Fruit fly (Drosophila melanogaster) whole organism, embryonic: ENCODE results near the gene CG17959.
A peak's percentile ranks its signal among the peaks of the same experiment; 100 is the strongest.

Experiments used
- CG10209 ChIP-seq: fragments of 200-800 bp; sonication (Bioruptor generic); optimal IDR thresholded peaks from 3 replicates; lab custom pipeline; 2017; ENCODE audit warnings: missing biosample characterization, mild to moderate bottlenecking, missing genetic modification characterization, missing genetic modification reagents
- CG11247 ChIP-seq: fragments of 200-800 bp; sonication (Bioruptor generic); IDR thresholded peaks from 2 replicates; pipeline ENCODE4 v1.3.6; 2022; ENCODE audit warnings: missing biosample characterization, missing genetic modification characterization
- CG11504 ChIP-seq: fragments of 200-800 bp; sonication (Bioruptor generic); optimal IDR thresholded peaks from 3 replicates; lab custom pipeline; 2019; ENCODE audit warnings: missing biosample characterization, mild to moderate bottlenecking, missing genetic modification characterization, moderate library complexity
- CG13287 ChIP-seq: fragments of 200-800 bp; sonication (Bioruptor generic); IDR thresholded peaks from 2 replicates; pipeline ENCODE4 v1.3.6; 2022; ENCODE audit warnings: missing biosample characterization, missing genetic modification characterization; ENCODE audit not compliant: partially characterized antibody
- CG13624 ChIP-seq: fragments of 200-800 bp; sonication (Bioruptor generic); optimal IDR thresholded peaks from 2 replicates; lab custom pipeline; 2016; ENCODE audit warnings: missing biosample characterization, missing genetic modification characterization
- CG14965 ChIP-seq: fragments of 200-800 bp; sonication (Bioruptor generic); optimal IDR thresholded peaks from 2 replicates; lab custom pipeline; 2016; ENCODE audit warnings: missing biosample characterization, missing genetic modification characterization, borderline replicate concordance
- CG15073 ChIP-seq: fragments of 200-800 bp; sonication (Bioruptor generic); optimal IDR thresholded peaks from 2 replicates; lab custom pipeline; 2016; ENCODE audit warnings: missing biosample characterization, missing genetic modification characterization
- CG15269 ChIP-seq: fragments of 200-800 bp; sonication (Bioruptor generic); optimal IDR thresholded peaks from 2 replicates; lab custom pipeline; 2018; ENCODE audit warnings: missing biosample characterization, mild to moderate bottlenecking, missing genetic modification characterization, moderate library complexity
- CG16863 ChIP-seq: fragments of 200-800 bp; sonication (Bioruptor generic); optimal IDR thresholded peaks from 3 replicates; lab custom pipeline; 2016; ENCODE audit warnings: missing biosample characterization, missing genetic modification characterization
- CG2678 ChIP-seq: fragments of 200-800 bp; sonication (Bioruptor generic); optimal IDR thresholded peaks from 3 replicates; lab custom pipeline; 2019; ENCODE audit warnings: missing biosample characterization, mild to moderate bottlenecking, missing genetic modification characterization, moderate library complexity
- CG31388 ChIP-seq: fragments of 200-800 bp; sonication (Bioruptor generic); optimal IDR thresholded peaks from 2 replicates; lab custom pipeline; 2016; ENCODE audit warnings: missing biosample characterization, missing genetic modification characterization
- CG33213 ChIP-seq: fragments of 200-800 bp; sonication (Bioruptor generic); optimal IDR thresholded peaks from 3 replicates; lab custom pipeline; 2016; ENCODE audit warnings: missing biosample characterization, missing genetic modification characterization
- CG3726 ChIP-seq: fragments of 200-800 bp; sonication (Bioruptor generic); IDR thresholded peaks from 3 replicates; pipeline ENCODE4, ENCODE4 v1.3.6; 2022; ENCODE audit warnings: missing biosample characterization, missing genetic modification characterization
- CG3838 ChIP-seq: fragments of 200-800 bp; sonication (Bioruptor generic); optimal IDR thresholded peaks from 3 replicates; lab custom pipeline; 2016; ENCODE audit warnings: missing biosample characterization, missing genetic modification characterization
- CG4360 ChIP-seq: fragments of 200-800 bp; sonication (Bioruptor generic); IDR thresholded peaks from 2 replicates; pipeline ENCODE4 v1.3.6; 2022; ENCODE audit warnings: missing biosample characterization, missing genetic modification characterization
- CG4730 ChIP-seq: fragments of 200-800 bp; sonication (Bioruptor generic); IDR thresholded peaks from 2 replicates; pipeline ENCODE4 v1.3.6; 2022; ENCODE audit warnings: missing biosample characterization, missing genetic modification characterization
- CG5180 ChIP-seq: fragments of 200-800 bp; sonication (Bioruptor generic); optimal IDR thresholded peaks from 3 replicates; lab custom pipeline; 2017; ENCODE audit warnings: missing biosample characterization, missing genetic modification characterization, mild to moderate bottlenecking, moderate library complexity, missing genetic modification reagents
- CG7928 ChIP-seq: fragments of 200-800 bp; sonication (Bioruptor generic); optimal IDR thresholded peaks from 2 replicates; lab custom pipeline; 2017; ENCODE audit warnings: missing biosample characterization, mild to moderate bottlenecking, missing genetic modification characterization
- CG9215 ChIP-seq: fragments of 200-800 bp; sonication (Bioruptor generic); IDR thresholded peaks from 2 replicates; pipeline ENCODE4 v1.3.6; 2022; ENCODE audit warnings: missing biosample characterization, missing genetic modification characterization
- CG9876 ChIP-seq: fragments of 200-800 bp; sonication (Bioruptor generic); optimal IDR thresholded peaks from 2 replicates; lab custom pipeline; 2016; ENCODE audit warnings: missing biosample characterization, missing genetic modification characterization
- Dad ChIP-seq: fragments of 200-800 bp; sonication (Bioruptor generic); optimal IDR thresholded peaks from 3 replicates; lab custom pipeline; 2016; ENCODE audit warnings: missing biosample characterization, missing genetic modification characterization
- Deaf1 ChIP-seq: fragments of 200-800 bp; optimal IDR thresholded peaks from 3 replicates; lab custom pipeline; 2019; ENCODE audit warnings: missing biosample characterization, mild to moderate bottlenecking, missing genetic modification characterization, moderate library complexity
- Dip2 ChIP-seq: fragments of 200-800 bp; sonication (Bioruptor generic); IDR thresholded peaks from 2 replicates; pipeline ENCODE4 v1.3.6; 2022; ENCODE audit warnings: missing biosample characterization, missing genetic modification characterization
- Ets65A ChIP-seq: fragments of 200-800 bp; sonication (Bioruptor generic); peaks from one replicate; lab custom pipeline; 2016; ENCODE audit warnings: missing biosample characterization, missing genetic modification characterization
- Fer1 ChIP-seq: fragments of 200-800 bp; sonication (Bioruptor generic); optimal IDR thresholded peaks from 2 replicates; lab custom pipeline; 2017; ENCODE audit warnings: missing biosample characterization, mild to moderate bottlenecking, missing genetic modification characterization
- HLH4C ChIP-seq: fragments of 200-800 bp; sonication (Bioruptor generic); IDR thresholded peaks from 3 replicates; pipeline ENCODE4 v1.3.6; 2022; ENCODE audit warnings: missing biosample characterization, missing genetic modification characterization; ENCODE audit not compliant: partially characterized antibody
- Hmr ChIP-seq: fragments of 200-800 bp; sonication (Bioruptor generic); optimal IDR thresholded peaks from 3 replicates; lab custom pipeline; 2017; ENCODE audit warnings: mild to moderate bottlenecking, missing biosample characterization, missing genetic modification reagents, missing genetic modification characterization
- Hr78 ChIP-seq, 2 experiments: fragments of 200-800 bp in 1 of 2; fragments of >200 bp in 1 of 2; sonication (Bioruptor generic) in 1 of 2; optimal IDR thresholded peaks; 2 replicates each; lab custom pipeline; 2017 to 2019; ENCODE audit warnings: missing biosample characterization in 2 of 2, missing genetic modification characterization in 2 of 2, mild to moderate bottlenecking in 1 of 2, moderate library complexity in 1 of 2
- Mad ChIP-seq: fragments of 200-800 bp; sonication (Bioruptor generic); optimal IDR thresholded peaks from 2 replicates; lab custom pipeline; 2016; ENCODE audit warnings: missing biosample characterization, missing genetic modification characterization
- Med ChIP-seq: fragments of 200-800 bp; sonication (Bioruptor generic); peaks from one replicate; lab custom pipeline; 2016; ENCODE audit warnings: missing biosample characterization, missing genetic modification characterization, mild to moderate bottlenecking, inconsistent platforms, moderate library complexity
- NK7.1 ChIP-seq: fragments of 200-800 bp; sonication (Bioruptor generic); optimal IDR thresholded peaks from 3 replicates; lab custom pipeline; 2016; ENCODE audit warnings: missing biosample characterization, missing genetic modification characterization
- Nf-YB ChIP-seq: fragments of 200-800 bp; sonication (Bioruptor generic); optimal IDR thresholded peaks from 3 replicates; lab custom pipeline; 2019; ENCODE audit warnings: missing biosample characterization, mild to moderate bottlenecking, missing genetic modification characterization, moderate library complexity
- TFAM ChIP-seq: fragments of 200-800 bp; sonication (Bioruptor generic); optimal IDR thresholded peaks from 2 replicates; lab custom pipeline; 2017; ENCODE audit warnings: missing biosample characterization, missing genetic modification characterization, inconsistent platforms
- chinmo ChIP-seq: fragments of 200-800 bp; sonication (Bioruptor generic); IDR thresholded peaks from 4 replicates; pipeline ENCODE4 v1.3.6; 2022; ENCODE audit warnings: missing biosample characterization, missing genetic modification characterization; ENCODE audit not compliant: partially characterized antibody
- croc ChIP-seq: fragments of 200-800 bp; sonication (Bioruptor generic); conservative IDR thresholded peaks from 3 replicates; pipeline ENCODE4 v1.3.6; 2022; ENCODE audit warnings: missing biosample characterization, missing genetic modification characterization
- crp ChIP-seq, 2 experiments: fragments of 200-800 bp; sonication (Bioruptor generic); optimal IDR thresholded peaks; 2 replicates in 1 of 2; 3 replicates in 1 of 2; lab custom pipeline; 2017; ENCODE audit warnings: missing biosample characterization in 2 of 2, missing genetic modification characterization in 2 of 2, mild to moderate bottlenecking in 1 of 2, moderate library complexity in 1 of 2
- fd96Cb ChIP-seq: fragments of 200-800 bp; sonication (Bioruptor generic); optimal IDR thresholded peaks from 2 replicates; lab custom pipeline; 2018; ENCODE audit warnings: missing biosample characterization, mild to moderate bottlenecking, missing genetic modification characterization, moderate library complexity
- gt ChIP-seq: fragments of 200-800 bp; sonication (Bioruptor generic); IDR thresholded peaks from 2 replicates; pipeline ENCODE4 v1.3.6; 2022; ENCODE audit warnings: missing biosample characterization, missing genetic modification characterization
- ken ChIP-seq: fragments of 200-800 bp; sonication (Bioruptor generic); IDR thresholded peaks from 3 replicates; pipeline ENCODE4 v1.3.6; 2022; ENCODE audit warnings: missing biosample characterization, missing genetic modification characterization
- kni ChIP-seq: fragments of 200-800 bp; sonication (Bioruptor generic); optimal IDR thresholded peaks from 3 replicates; lab custom pipeline; 2017; ENCODE audit warnings: mild to moderate bottlenecking, missing biosample characterization, missing genetic modification reagents, missing genetic modification characterization
- maf-S ChIP-seq: fragments of 200-800 bp; sonication (Bioruptor generic); optimal IDR thresholded peaks from 2 replicates; lab custom pipeline; 2016; ENCODE audit warnings: missing biosample characterization, missing genetic modification characterization
- run ChIP-seq: fragments of 200-800 bp; sonication (Bioruptor generic); optimal IDR thresholded peaks from 3 replicates; lab custom pipeline; 2018; ENCODE audit warnings: missing biosample characterization, mild to moderate bottlenecking, missing genetic modification characterization
- salm ChIP-seq: fragments of 200-800 bp; sonication (Bioruptor generic); optimal IDR thresholded peaks from 2 replicates; lab custom pipeline; 2018; ENCODE audit warnings: missing biosample characterization, mild to moderate bottlenecking, missing genetic modification characterization
- sd ChIP-seq: fragments of 200-800 bp; sonication (Bioruptor generic); optimal IDR thresholded peaks from 3 replicates; lab custom pipeline; 2018; ENCODE audit warnings: missing biosample characterization, mild to moderate bottlenecking, missing genetic modification characterization, moderate library complexity
- shn ChIP-seq: fragments of 200-800 bp; sonication (Bioruptor generic); optimal IDR thresholded peaks from 3 replicates; lab custom pipeline; 2016; ENCODE audit warnings: missing biosample characterization, missing genetic modification characterization
- sima ChIP-seq: fragments of 200-800 bp; sonication (Bioruptor generic); optimal IDR thresholded peaks from 2 replicates; lab custom pipeline; 2016; ENCODE audit warnings: missing biosample characterization, missing genetic modification characterization
- tap ChIP-seq: fragments of 200-800 bp; optimal IDR thresholded peaks from 3 replicates; lab custom pipeline; 2019; ENCODE audit warnings: missing biosample characterization, mild to moderate bottlenecking, missing genetic modification characterization, moderate library complexity
- tna ChIP-seq: fragments of 200-800 bp; sonication (Bioruptor generic); IDR thresholded peaks from 2 replicates; pipeline ENCODE4 v1.3.6; 2022; ENCODE audit warnings: missing biosample characterization, missing genetic modification characterization; ENCODE audit not compliant: partially characterized antibody
- trh ChIP-seq: fragments of 200-800 bp; sonication (Bioruptor generic); optimal IDR thresholded peaks from 2 replicates; lab custom pipeline; 2016; ENCODE audit warnings: missing biosample characterization, missing genetic modification characterization
- usp ChIP-seq: fragments of >200 bp; optimal IDR thresholded peaks from 2 replicates; lab custom pipeline; 2017; ENCODE audit warnings: missing biosample characterization, missing genetic modification characterization

The CG17959 gene

dm6 chrX:2977857-2978473 lies 31.1 kb downstream of the CG17959 start (continued):
- TF ChIP-seq CG4730 (GFP tag; lab: Robert Waterston, UW) = no peak
- TF ChIP-seq CG2678 (tag; lab: Kevin White, UChicago) = peak; percentile 26
- no peak for TF ChIP-seq tap (tag; lab: Kevin White, UChicago)
- TF ChIP-seq CG11247 (GFP tag; lab: Robert Waterston, UW) = no peak
- TF ChIP-seq CG31388 = no peak
- TF ChIP-seq CG16863 (GFP tag; lab: Kevin White, UChicago) = peak; percentile 30
- TF ChIP-seq CG3838 (GFP tag; lab: Kevin White, UChicago) = no peak
- TF ChIP-seq CG15269 = peak; percentile 8
- TF ChIP-seq CG9876 (GFP tag; lab: Kevin White, UChicago) = no peak
- TF ChIP-seq Ets65A (GFP tag; lab: Kevin White, UChicago) = no peak
- TF ChIP-seq CG14965 = no peak
- TF ChIP-seq TFAM = no peak
- no peak for TF ChIP-seq chinmo
- peak; percentile 51; the same call in 1 of the 3 replicates for TF ChIP-seq ken
- no peak for TF ChIP-seq CG4360
- no peak for TF ChIP-seq CG7928 (GFP tag; lab: Kevin White, UChicago)
- TF ChIP-seq maf-S = peak; percentile 4
- TF ChIP-seq Fer1 (GFP tag; lab: Kevin White, UChicago) = no peak
- no peak for TF ChIP-seq CG15073
- TF ChIP-seq crp (GFP tag; optimal IDR thresholded peaks at IDR 0.05; lab: Kevin White, UChicago) = no peak
- no peak for TF ChIP-seq croc (GFP tag; lab: Robert Waterston, UW)
- TF ChIP-seq sima (GFP tag; lab: Kevin White, UChicago) = no peak
- TF ChIP-seq Mad (GFP tag; lab: Kevin White, UChicago) = no peak
- TF ChIP-seq Deaf1 (tag; lab: Kevin White, UChicago) = no peak
- TF ChIP-seq gt (GFP tag; lab: Robert Waterston, UW) = no peak
- no peak for TF ChIP-seq salm
- TF ChIP-seq Hmr (GFP tag; lab: Kevin White, UChicago) = no peak
- no peak for TF ChIP-seq sd (tag; lab: Kevin White, UChicago)
- TF ChIP-seq CG3726 (GFP tag; lab: Robert Waterston, UW) = 0 out of 3 replicates have a peak, but pooled peaks have one; percentile 29
- TF ChIP-seq run (tag; lab: Kevin White, UChicago) = no peak
- TF ChIP-seq CG5180 (GFP tag; lab: Kevin White, UChicago) = no peak
- no peak for TF ChIP-seq shn (GFP tag; lab: Kevin White, UChicago)
- no peak for TF ChIP-seq trh (GFP tag; lab: Kevin White, UChicago)
- TF ChIP-seq Dip2 (GFP tag; lab: Robert Waterston, UW) = no peak
- TF ChIP-seq Nf-YB (GFP tag; lab: Kevin White, UChicago) = peak; percentile 9
- TF ChIP-seq HLH4C = no peak
- no peak for TF ChIP-seq CG9215 (GFP tag; lab: Robert Waterston, UW)
- no peak for TF ChIP-seq usp (GFP tag; lab: Kevin White, UChicago)
- TF ChIP-seq NK7.1 (GFP tag; lab: Kevin White, UChicago) = peak; percentile 1
- TF ChIP-seq kni (GFP tag; lab: Kevin White, UChicago) = no peak
- peak; percentile 54 for TF ChIP-seq CG11504 (tag; lab: Kevin White, UChicago)
- peak; percentile 48 for TF ChIP-seq fd96Cb (tag; lab: Kevin White, UChicago)
- no peak for TF ChIP-seq tna (GFP tag; lab: Robert Waterston, UW)
- TF ChIP-seq Med (GFP tag; lab: Kevin White, UChicago) = peak; percentile 77
- peak; percentile 44 for TF ChIP-seq CG10209 (GFP tag; lab: Kevin White, UChicago)
- TF ChIP-seq Hr78 (GFP tag; optimal IDR thresholded peaks at IDR 0.05; lab: Kevin White, UChicago) = no peak
- TF ChIP-seq Dad (GFP tag; lab: Kevin White, UChicago) = no peak
- TF ChIP-seq CG13624 (GFP tag; lab: Kevin White, UChicago) = no peak
- no peak for TF ChIP-seq CG33213 (GFP tag; lab: Kevin White, UChicago)
- TF ChIP-seq CG13287 (GFP tag; lab: Robert Waterston, UW) = no peak
